Worm (Caenorhabditis elegans) whole organism, L4/young adult: Measurements from ENCODE around the gene hlh-19.

ENCODE experiments used
- dao-5 ChIP-seq: sonication (generic microtip); optimal IDR thresholded peaks from 2 replicates; lab custom pipeline; 2016; ENCODE audit warnings: missing genotype, missing genetic modification characterization, moderate library complexity, missing compliant biosample characterization
- him-1 ChIP-seq: sonication (generic microtip); optimal IDR thresholded peaks from 2 replicates; lab custom pipeline; 2016; ENCODE audit warnings: missing genotype, missing genetic modification reagents, missing genetic modification characterization, missing compliant biosample characterization

DNA sequence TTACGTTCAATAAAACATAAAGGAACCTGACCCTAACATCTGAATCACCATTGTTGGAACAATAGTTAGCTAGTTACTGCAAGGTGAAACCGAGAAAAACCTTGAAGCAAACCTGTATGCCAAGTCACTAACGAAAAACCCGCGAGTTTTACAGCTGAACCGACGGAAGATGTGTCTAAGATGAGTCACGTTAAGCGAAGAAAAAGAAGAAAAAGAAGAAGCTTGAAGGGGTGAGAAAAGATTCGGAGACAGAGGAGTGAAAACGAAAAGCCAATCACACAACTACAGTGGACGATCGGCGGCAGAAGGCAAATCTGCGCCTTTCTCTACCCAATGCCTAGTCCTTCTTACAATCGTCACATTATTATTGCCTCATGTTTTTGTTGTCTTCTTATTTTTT is 762 bp upstream of the hlh-19 start, which contains the start of gene nas-38:
- TF ChIP-seq dao-5 (tag; lab: Kevin White, UChicago) (no peak), him-1 (no peak)
